Fruit fly (Drosophila melanogaster) whole organism, prepupa: ENCODE results near the gene CG8353.

Experiments
- CG10631 ChIP-seq: fragments of 200-800 bp; sonication (Bioruptor generic); optimal IDR thresholded peaks from 2 replicates; lab custom pipeline; 2016; ENCODE audit warnings: missing biosample characterization, missing genetic modification characterization
- CG11294 ChIP-seq: fragments of 200-800 bp; sonication (Bioruptor generic); IDR thresholded peaks from 2 replicates; pipeline ENCODE4 v1.3.6; 2022; ENCODE audit warnings: missing biosample characterization, missing genetic modification characterization
- CG11762 ChIP-seq: fragments of 200-800 bp; sonication (Bioruptor generic); optimal IDR thresholded peaks from 3 replicates; lab custom pipeline; 2016; ENCODE audit warnings: missing biosample characterization, missing genetic modification characterization; ENCODE audit not compliant: insufficient read depth
- CG3032 ChIP-seq: fragments of 200-800 bp; optimal IDR thresholded peaks from 2 replicates; lab custom pipeline; 2019; ENCODE audit warnings: missing biosample characterization, mild to moderate bottlenecking, missing genetic modification characterization, moderate library complexity
- CG31627 ChIP-seq: fragments of 200-800 bp; sonication (Bioruptor generic); optimal IDR thresholded peaks from 3 replicates; lab custom pipeline; 2016; ENCODE audit warnings: missing biosample characterization, missing genetic modification characterization
- CG3919 ChIP-seq: fragments of 200-800 bp; sonication (Bioruptor generic); optimal IDR thresholded peaks from 3 replicates; lab custom pipeline; 2016; ENCODE audit warnings: missing biosample characterization, missing genetic modification characterization
- CG4318 ChIP-seq: fragments of 200-800 bp; sonication (Bioruptor generic); optimal IDR thresholded peaks from 3 replicates; lab custom pipeline; 2017; ENCODE audit warnings: missing biosample characterization, mild to moderate bottlenecking, missing genetic modification characterization
- CG6276 ChIP-seq: fragments of 200-800 bp; sonication (Bioruptor generic); optimal IDR thresholded peaks from 2 replicates; lab custom pipeline; 2017; ENCODE audit warnings: missing biosample characterization, mild to moderate bottlenecking, missing genetic modification characterization
- CG6808 ChIP-seq: fragments of 200-800 bp; sonication (Bioruptor generic); optimal IDR thresholded peaks from 3 replicates; lab custom pipeline; 2017; ENCODE audit warnings: missing biosample characterization, missing genetic modification characterization, mild to moderate bottlenecking, moderate library complexity, missing genetic modification reagents
- CG6854 ChIP-seq: fragments of 200-800 bp; sonication (Bioruptor generic); optimal IDR thresholded peaks from 2 replicates; lab custom pipeline; 2017; ENCODE audit warnings: missing biosample characterization, mild to moderate bottlenecking, missing genetic modification characterization
- CG7368 ChIP-seq: fragments of 200-800 bp; sonication (Bioruptor generic); optimal IDR thresholded peaks from 3 replicates; lab custom pipeline; 2016; ENCODE audit warnings: missing biosample characterization, missing genetic modification characterization
- CG8319 ChIP-seq: fragments of 200-800 bp; sonication (Bioruptor generic); optimal IDR thresholded peaks from 3 replicates; lab custom pipeline; 2016; ENCODE audit warnings: missing biosample characterization, missing genetic modification characterization
- CG8632 ChIP-seq: fragments of 200-800 bp; sonication (Bioruptor generic); optimal IDR thresholded peaks from 3 replicates; lab custom pipeline; 2016; ENCODE audit warnings: missing biosample characterization, missing genetic modification characterization
- CG9139 ChIP-seq: fragments of 200-800 bp; sonication (Bioruptor generic); optimal IDR thresholded peaks from 3 replicates; lab custom pipeline; 2017; ENCODE audit warnings: missing biosample characterization, mild to moderate bottlenecking, missing genetic modification characterization
- Eip78C ChIP-seq: fragments of 200-800 bp; sonication (Bioruptor generic); peaks from one replicate; lab custom pipeline; 2016; ENCODE audit warnings: missing biosample characterization, missing genetic modification characterization
- Eip93F ChIP-seq: fragments of 200-800 bp; sonication (Bioruptor generic); optimal IDR thresholded peaks from 2 replicates; lab custom pipeline; 2016; ENCODE audit warnings: missing biosample characterization, mild to moderate bottlenecking, missing genetic modification characterization
- Ets96B ChIP-seq: fragments of 200-800 bp; optimal IDR thresholded peaks from 2 replicates; lab custom pipeline; 2019; ENCODE audit warnings: missing biosample characterization, mild to moderate bottlenecking, missing genetic modification characterization, moderate library complexity
- Hr39 ChIP-seq: fragments of 200-800 bp; sonication (Bioruptor generic); optimal IDR thresholded peaks from 2 replicates; lab custom pipeline; 2016; ENCODE audit warnings: missing biosample characterization, missing genetic modification characterization
- Hr4 ChIP-seq: fragments of 200-800 bp; sonication (Bioruptor generic); optimal IDR thresholded peaks from 3 replicates; lab custom pipeline; 2016; ENCODE audit warnings: missing biosample characterization, missing genetic modification characterization
- Met ChIP-seq: fragments of 200-800 bp; sonication (Bioruptor generic); optimal IDR thresholded peaks from 3 replicates; lab custom pipeline; 2016; ENCODE audit warnings: missing biosample characterization, missing genetic modification characterization
- OdsH ChIP-seq: fragments of 200-800 bp; sonication (Bioruptor generic); optimal IDR thresholded peaks from 3 replicates; lab custom pipeline; 2016; ENCODE audit warnings: missing biosample characterization, missing genetic modification characterization
- Sox14 ChIP-seq: fragments of 200-800 bp; sonication (Bioruptor generic); optimal IDR thresholded peaks from 3 replicates; lab custom pipeline; 2016; ENCODE audit warnings: missing biosample characterization, missing genetic modification characterization
- acj6 ChIP-seq: fragments of 200-800 bp; sonication (Bioruptor generic); optimal IDR thresholded peaks from 3 replicates; lab custom pipeline; 2016; ENCODE audit warnings: missing biosample characterization, missing genetic modification characterization
- dsx ChIP-seq: fragments of 200-800 bp; optimal IDR thresholded peaks from 3 replicates; lab custom pipeline; 2019; ENCODE audit warnings: missing biosample characterization, mild to moderate bottlenecking, missing genetic modification characterization, moderate library complexity; ENCODE audit not compliant: poor library complexity, severe bottlenecking
- eg ChIP-seq: fragments of 200-800 bp; sonication (Bioruptor generic); IDR thresholded peaks from 3 replicates; pipeline ENCODE4 v1.3.6; 2022; ENCODE audit warnings: missing biosample characterization, missing genetic modification characterization
- esn ChIP-seq: fragments of 200-800 bp; sonication (Bioruptor generic); optimal IDR thresholded peaks from 2 replicates; lab custom pipeline; 2016; ENCODE audit warnings: missing biosample characterization, mild to moderate bottlenecking, missing genetic modification characterization, moderate library complexity
- fd59A ChIP-seq: fragments of 200-800 bp; sonication (Bioruptor generic); optimal IDR thresholded peaks from 2 replicates; lab custom pipeline; 2017; ENCODE audit warnings: missing biosample characterization, mild to moderate bottlenecking, missing genetic modification characterization, missing genetic modification reagents
- net ChIP-seq: fragments of 200-800 bp; sonication (Bioruptor generic); optimal IDR thresholded peaks from 3 replicates; lab custom pipeline; 2016; ENCODE audit warnings: missing biosample characterization, missing genetic modification characterization
- salr ChIP-seq, 2 experiments: fragments of 200-800 bp; sonication (Bioruptor generic); optimal IDR thresholded peaks; 3 replicates each; lab custom pipeline; 2016 to 2018; ENCODE audit warnings: missing biosample characterization in 2 of 2, missing genetic modification characterization in 2 of 2, mild to moderate bottlenecking in 1 of 2
- spab ChIP-seq: fragments of 200-800 bp; sonication (Bioruptor generic); optimal IDR thresholded peaks from 2 replicates; lab custom pipeline; 2017; ENCODE audit warnings: missing biosample characterization, mild to moderate bottlenecking, missing genetic modification characterization, missing genetic modification reagents
- ss ChIP-seq, 2 experiments: fragments of 200-800 bp; sonication (Bioruptor generic); optimal IDR thresholded peaks; 2 replicates in 1 of 2; 3 replicates in 1 of 2; lab custom pipeline; 2017 to 2018; ENCODE audit warnings: mild to moderate bottlenecking in 2 of 2, missing biosample characterization in 2 of 2, missing genetic modification characterization in 2 of 2, moderate library complexity in 1 of 2
- svp ChIP-seq: fragments of 200-800 bp; sonication (Bioruptor generic); peaks from one replicate; lab custom pipeline; 2016; ENCODE audit warnings: missing biosample characterization, missing genetic modification characterization
- topi ChIP-seq: fragments of 200-800 bp; sonication (Bioruptor generic); optimal IDR thresholded peaks from 3 replicates; lab custom pipeline; 2016; ENCODE audit warnings: missing biosample characterization, missing genetic modification characterization

Gene CG8353

DNA sequence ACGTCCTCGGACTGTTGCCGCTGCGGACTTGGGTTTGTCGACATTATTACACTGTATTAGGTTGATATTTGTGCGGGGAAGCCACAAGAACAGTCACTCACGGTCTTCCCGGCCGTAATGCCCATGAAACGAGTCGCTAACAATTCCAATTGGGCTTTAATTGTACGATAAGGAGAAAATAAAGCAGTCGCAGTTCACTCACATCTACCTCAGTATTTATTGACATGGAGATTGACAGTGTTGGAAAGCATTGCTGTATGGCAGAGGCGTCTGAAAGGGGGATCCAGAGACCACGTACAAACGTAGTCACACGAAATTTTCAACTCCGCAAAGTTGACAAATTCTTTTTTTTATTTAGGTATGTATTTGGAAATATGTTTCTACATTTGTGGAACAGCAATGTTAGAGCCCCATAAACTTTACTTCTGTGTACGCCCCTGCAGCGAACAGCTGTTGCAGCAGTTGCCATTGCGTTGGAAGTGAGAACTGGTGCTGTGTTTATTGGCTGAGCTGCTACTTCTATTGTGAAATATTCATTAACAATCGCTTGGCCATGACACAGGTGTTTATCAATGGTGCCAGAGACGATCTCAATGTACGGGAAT, 1.1 kb upstream of the CG8353 start, which contains the start of the genes CG8372 and CG8360 (continued):
- TF ChIP-seq CG6808 (GFP tag; lab: Kevin White, UChicago) = peak; percentile 98
- TF ChIP-seq CG7368 = peak; percentile 99
- TF ChIP-seq salr (GFP tag; optimal IDR thresholded peaks at IDR 0.05; lab: Kevin White, UChicago) = peak; percentile 98 to 99
- peak; percentile 99 for TF ChIP-seq topi (GFP tag; lab: Kevin White, UChicago)
- TF ChIP-seq CG3919 (GFP tag; lab: Kevin White, UChicago) = peak; percentile 100
- TF ChIP-seq CG6854 (GFP tag; lab: Kevin White, UChicago) = peak; percentile 99
- TF ChIP-seq Sox14 = peak; percentile 100
- TF ChIP-seq ss (GFP tag; optimal IDR thresholded peaks at IDR 0.05; lab: Kevin White, UChicago) = peak; percentile 98 to 99
- peak; percentile 99 for TF ChIP-seq spab (GFP tag; lab: Kevin White, UChicago)
- TF ChIP-seq CG4318 (GFP tag; lab: Kevin White, UChicago) = peak; percentile 98
- peak; percentile 99 for TF ChIP-seq net (GFP tag; lab: Kevin White, UChicago)
- peak; percentile 99 for TF ChIP-seq Eip93F
- TF ChIP-seq svp (GFP tag; lab: Kevin White, UChicago) = peak; percentile 100
- TF ChIP-seq CG8632 (GFP tag; lab: Kevin White, UChicago) = peak; percentile 99

DNA sequence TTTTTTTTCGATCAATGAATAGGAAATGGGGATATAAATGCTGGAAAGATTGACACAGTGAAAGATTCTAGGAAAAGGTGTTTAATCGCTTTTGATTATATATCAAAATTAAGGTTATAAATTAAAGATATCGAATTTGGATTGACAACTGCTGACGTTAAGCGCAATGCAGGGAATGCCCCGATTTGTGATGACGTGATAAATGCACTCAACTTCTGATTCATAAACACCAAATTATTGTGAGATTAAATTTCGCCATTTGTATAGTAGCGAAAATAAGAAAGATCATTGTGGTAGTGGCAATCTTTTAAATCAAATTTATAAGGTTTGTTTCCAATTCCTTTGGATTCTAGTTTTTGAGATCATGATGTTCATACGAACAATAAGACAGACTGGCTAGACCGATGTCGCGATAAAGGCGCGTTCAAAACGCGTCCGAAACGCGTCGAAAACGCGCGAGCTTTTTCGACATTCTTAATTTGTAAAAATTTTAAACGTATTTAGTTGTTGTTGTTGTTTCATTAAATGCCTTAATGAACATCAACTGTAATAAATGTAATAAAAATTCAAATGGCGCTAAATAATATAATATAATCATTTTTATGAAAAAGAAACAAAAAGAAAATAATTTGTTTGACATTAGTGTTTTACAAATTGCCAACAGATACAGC, 1.5 kb downstream of the CG8353 start, which contains the start of gene CG8349:
TSS of gene CG8349 (plus strand) at position 657 of the 671 bp plus-strand sequence.
- no peak for TF ChIP-seq CG8319 (GFP tag; lab: Kevin White, UChicago)
- no peak for TF ChIP-seq fd59A (GFP tag; lab: Kevin White, UChicago)

DNA sequence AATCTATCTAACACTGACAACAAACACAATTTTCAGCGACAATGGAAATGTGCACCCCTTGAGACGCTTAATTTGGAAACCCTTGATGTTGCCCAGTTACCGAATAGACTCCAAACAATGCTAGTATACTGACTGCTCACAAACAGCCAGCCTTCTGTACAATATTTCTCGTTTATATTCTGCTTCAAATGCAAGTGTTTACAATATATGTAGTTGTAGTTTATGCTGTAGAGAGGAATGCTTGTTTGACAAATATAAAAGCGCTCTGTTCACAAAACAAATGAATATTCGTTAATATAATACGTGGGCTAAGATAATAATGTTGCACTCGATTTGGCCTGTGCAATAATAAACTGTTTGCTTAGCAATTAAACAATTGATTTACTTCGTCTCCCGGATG, 4.1 kb downstream of the CG8353 start, which contains the start of gene CG8292:
TSS of gene CG8292 (minus strand) at position 101 of the 400 bp plus-strand sequence.
- TF ChIP-seq CG11294 (GFP tag; lab: Robert Waterston, UW) (no peak), OdsH (GFP tag; lab: Kevin White, UChicago) (no peak), CG6276 (GFP tag; lab: Kevin White, UChicago) (no peak), CG10631 (GFP tag; lab: Kevin White, UChicago) (no peak), CG11762 (GFP tag; lab: Kevin White, UChicago) (no peak), fd59A (GFP tag; lab: Kevin White, UChicago) (no peak), esn (no peak), CG6808 (GFP tag; lab: Kevin White, UChicago) (no peak), salr (GFP tag; optimal IDR thresholded peaks at IDR 0.05; lab: Kevin White, UChicago) (no peak), CG31627 (GFP tag; lab: Kevin White, UChicago) (no peak), Eip78C (GFP tag; lab: Kevin White, UChicago) (no peak), CG8319 (GFP tag; lab: Kevin White, UChicago) (no peak), Met (GFP tag; lab: Kevin White, UChicago) (no peak), CG9139 (GFP tag; lab: Kevin White, UChicago) (no peak), Hr4 (no peak), ss (GFP tag; optimal IDR thresholded peaks at IDR 0.05; lab: Kevin White, UChicago) (no peak), Hr39 (GFP tag; lab: Kevin White, UChicago) (no peak), eg (no peak), acj6 (GFP tag; lab: Kevin White, UChicago) (no peak), Ets96B (tag; lab: Kevin White, UChicago) (no peak)
- TF ChIP-seq, all 60 proteins: peak for 0

DNA sequence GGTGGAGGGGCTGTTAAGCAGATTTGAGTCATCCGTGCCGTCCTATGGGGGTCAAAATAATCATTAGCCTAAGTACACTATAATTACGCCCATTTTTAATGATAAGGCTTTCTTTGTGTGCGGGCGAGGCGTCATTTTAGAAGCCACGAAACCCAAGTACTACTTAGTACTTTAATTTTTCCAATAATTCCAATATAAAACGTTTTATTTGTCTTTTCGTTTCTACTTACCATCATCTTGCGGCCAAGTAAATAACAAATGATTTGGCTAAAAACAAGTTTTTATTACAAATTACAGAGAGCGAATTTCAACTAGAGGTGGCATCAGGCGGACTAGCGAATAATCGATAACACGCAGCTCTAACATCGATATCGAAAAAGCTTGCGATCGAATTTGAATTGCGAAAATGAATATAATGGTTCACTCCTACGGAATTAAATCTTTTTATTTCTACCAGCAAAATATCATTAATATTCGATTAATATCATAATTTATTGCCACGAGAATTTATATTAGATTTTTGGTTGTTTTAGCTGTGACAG, 6.6 kb downstream of the CG8353 start, which contains the start of gene Snx6:
TSS of gene Snx6 (minus strand) at position 349 of the 542 bp plus-strand sequence.
- no peak for TF ChIP-seq CG3032 (tag; lab: Kevin White, UChicago)
- peak; percentile 16 for TF ChIP-seq esn
- no peak for TF ChIP-seq Met (GFP tag; lab: Kevin White, UChicago)
- TF ChIP-seq dsx (GFP tag; lab: Kevin White, UChicago) = no peak
- TF ChIP-seq Sox14 = peak; percentile 58
